Fruit fly (Drosophila melanogaster) whole organism, embryonic: Measurements from ENCODE around the gene orion.

Source experiments
- Aef1 ChIP-seq: fragments of 200-800 bp; sonication (Bioruptor generic); IDR thresholded peaks from 3 replicates; pipeline ENCODE4 v1.3.6; 2022; ENCODE audit warnings: missing biosample characterization, missing genetic modification characterization
- Atf-2 ChIP-seq: fragments of 200-800 bp; sonication (Bioruptor generic); optimal IDR thresholded peaks from 2 replicates; lab custom pipeline; 2016; ENCODE audit warnings: missing biosample characterization, missing genetic modification characterization
- CG10431 ChIP-seq: fragments of 200-800 bp; sonication (Bioruptor generic); optimal IDR thresholded peaks from 3 replicates; lab custom pipeline; 2018; ENCODE audit warnings: missing biosample characterization, mild to moderate bottlenecking, missing genetic modification characterization
- CG1233 ChIP-seq: fragments of 200-800 bp; sonication (Bioruptor generic); optimal IDR thresholded peaks from 4 replicates; lab custom pipeline; 2018; ENCODE audit warnings: missing biosample characterization, mild to moderate bottlenecking, missing genetic modification characterization
- CG14050 ChIP-seq: fragments of 200-800 bp; sonication (Bioruptor generic); IDR thresholded peaks from 3 replicates; pipeline ENCODE4 v1.3.6; 2022; ENCODE audit warnings: missing biosample characterization, missing genetic modification characterization
- CG14860 ChIP-seq: fragments of 200-800 bp; sonication (Bioruptor generic); IDR thresholded peaks from 3 replicates; pipeline ENCODE4 v1.3.6; 2022; ENCODE audit warnings: missing biosample characterization, missing genetic modification characterization; ENCODE audit not compliant: partially characterized antibody
- CG15601 ChIP-seq: fragments of 200-800 bp; sonication (Bioruptor generic); optimal IDR thresholded peaks from 3 replicates; lab custom pipeline; 2019; ENCODE audit warnings: missing biosample characterization, mild to moderate bottlenecking, missing genetic modification characterization, moderate library complexity
- CG1603 ChIP-seq: fragments of 200-800 bp; sonication (Bioruptor generic); optimal IDR thresholded peaks from 2 replicates; lab custom pipeline; 2019; ENCODE audit warnings: missing biosample characterization, mild to moderate bottlenecking, missing genetic modification characterization, moderate library complexity
- CG16779 ChIP-seq: fragments of 200-800 bp; sonication (Bioruptor generic); IDR thresholded peaks from 2 replicates; pipeline ENCODE4 v1.3.6; 2022; ENCODE audit warnings: missing biosample characterization, missing genetic modification characterization
- CG17568 ChIP-seq: fragments of 200-800 bp; sonication (Bioruptor generic); optimal IDR thresholded peaks from 2 replicates; lab custom pipeline; 2018; ENCODE audit warnings: missing biosample characterization, mild to moderate bottlenecking, missing genetic modification characterization, moderate library complexity
- CG2116 ChIP-seq: fragments of 200-800 bp; sonication (Bioruptor generic); optimal IDR thresholded peaks from 3 replicates; lab custom pipeline; 2018; ENCODE audit warnings: missing biosample characterization, mild to moderate bottlenecking, missing genetic modification characterization
- CG2875 ChIP-seq: fragments of 200-800 bp; sonication (Bioruptor generic); optimal IDR thresholded peaks from 2 replicates; lab custom pipeline; 2017; ENCODE audit warnings: missing biosample characterization, mild to moderate bottlenecking, missing genetic modification characterization, missing genetic modification reagents
- CG3065 ChIP-seq: fragments of 200-800 bp; sonication (Bioruptor generic); optimal IDR thresholded peaks from 2 replicates; lab custom pipeline; 2016; ENCODE audit warnings: missing biosample characterization, missing genetic modification characterization
- CG31224 ChIP-seq: fragments of 200-800 bp; sonication (Bioruptor generic); IDR thresholded peaks from 2 replicates; pipeline ENCODE4 v1.3.6; 2022; ENCODE audit warnings: missing biosample characterization, missing genetic modification characterization
- CG32532 ChIP-seq: fragments of 200-800 bp; sonication (Bioruptor generic); IDR thresholded peaks from 2 replicates; pipeline ENCODE4 v1.3.6; 2022; ENCODE audit warnings: missing biosample characterization, missing genetic modification characterization
- CG5180 ChIP-seq: fragments of 200-800 bp; sonication (Bioruptor generic); optimal IDR thresholded peaks from 3 replicates; lab custom pipeline; 2017; ENCODE audit warnings: missing biosample characterization, missing genetic modification characterization, mild to moderate bottlenecking, moderate library complexity, missing genetic modification reagents
- CG6254 ChIP-seq: fragments of 200-800 bp; sonication (Bioruptor generic); optimal IDR thresholded peaks from 3 replicates; lab custom pipeline; 2017; ENCODE audit warnings: mild to moderate bottlenecking, missing biosample characterization, missing genetic modification reagents, missing genetic modification characterization
- CG6272 ChIP-seq: fragments of 200-800 bp; sonication (Bioruptor generic); IDR thresholded peaks from 2 replicates; pipeline ENCODE4 v1.3.6; 2022; ENCODE audit warnings: missing biosample characterization, missing genetic modification characterization
- CG6765 ChIP-seq: fragments of 200-800 bp; sonication (Bioruptor generic); optimal IDR thresholded peaks from 3 replicates; lab custom pipeline; 2017; ENCODE audit warnings: missing biosample characterization, mild to moderate bottlenecking, missing genetic modification characterization
- CG7786 ChIP-seq: fragments of 200-800 bp; sonication (Bioruptor generic); optimal IDR thresholded peaks from 2 replicates; lab custom pipeline; 2016; ENCODE audit warnings: missing biosample characterization, missing genetic modification characterization
- CG9876 ChIP-seq: fragments of 200-800 bp; sonication (Bioruptor generic); optimal IDR thresholded peaks from 2 replicates; lab custom pipeline; 2016; ENCODE audit warnings: missing biosample characterization, missing genetic modification characterization
- Chrac-16 ChIP-seq: fragments of 200-800 bp; sonication (Bioruptor generic); optimal IDR thresholded peaks from 3 replicates; lab custom pipeline; 2016; ENCODE audit warnings: missing biosample characterization, missing genetic modification characterization
- D ChIP-seq, 2 experiments: fragments of 200-800 bp in 1 of 2; fragments of >200 bp in 1 of 2; sonication (Bioruptor generic) in 1 of 2; optimal IDR thresholded peaks; 2 replicates in 1 of 2; 3 replicates in 1 of 2; lab custom pipeline; 2017; ENCODE audit warnings: mild to moderate bottlenecking in 1 of 2, missing biosample characterization in 1 of 2, missing genetic modification characterization in 1 of 2, missing genetic modification reagents in 1 of 2
- Dad ChIP-seq: fragments of 200-800 bp; sonication (Bioruptor generic); optimal IDR thresholded peaks from 3 replicates; lab custom pipeline; 2016; ENCODE audit warnings: missing biosample characterization, missing genetic modification characterization
- Dll ChIP-seq: fragments of 200-800 bp; sonication (Bioruptor generic); IDR thresholded peaks from 4 replicates; pipeline ENCODE4 v1.3.6; 2022; ENCODE audit warnings: missing biosample characterization, missing genetic modification characterization; ENCODE audit not compliant: partially characterized antibody
- E2f1 ChIP-seq: fragments of 200-800 bp; sonication (Bioruptor generic); IDR thresholded peaks from 2 replicates; pipeline ENCODE4 v1.3.6; 2022; ENCODE audit warnings: missing biosample characterization, missing genetic modification characterization
- Fer3 ChIP-seq: fragments of 200-800 bp; sonication (Bioruptor generic); optimal IDR thresholded peaks from 2 replicates; lab custom pipeline; 2018; ENCODE audit warnings: missing biosample characterization, mild to moderate bottlenecking, missing genetic modification characterization, moderate library complexity
- HHEX ChIP-seq: fragments of 200-800 bp; sonication (Bioruptor generic); optimal IDR thresholded peaks from 3 replicates; lab custom pipeline; 2017; ENCODE audit warnings: missing biosample characterization, mild to moderate bottlenecking, missing genetic modification characterization, missing genetic modification reagents
- HLH4C ChIP-seq: fragments of 200-800 bp; sonication (Bioruptor generic); IDR thresholded peaks from 3 replicates; pipeline ENCODE4 v1.3.6; 2022; ENCODE audit warnings: missing biosample characterization, missing genetic modification characterization; ENCODE audit not compliant: partially characterized antibody
- Jarid2 ChIP-seq: fragments of 200-800 bp; sonication (Bioruptor generic); optimal IDR thresholded peaks from 3 replicates; lab custom pipeline; 2017; ENCODE audit warnings: mild to moderate bottlenecking, missing biosample characterization, missing genetic modification reagents, missing genetic modification characterization
- Lpt ChIP-seq: fragments of >200 bp; optimal IDR thresholded peaks from 2 replicates; lab custom pipeline; 2018; ENCODE audit warnings: missing biosample characterization, missing genetic modification characterization
- Meics ChIP-seq: fragments of 200-800 bp; sonication (Bioruptor generic); optimal IDR thresholded peaks from 2 replicates; lab custom pipeline; 2017; ENCODE audit warnings: missing biosample characterization, mild to moderate bottlenecking, missing genetic modification characterization
- Nf-YC ChIP-seq: fragments of 200-800 bp; optimal IDR thresholded peaks from 3 replicates; lab custom pipeline; 2019; ENCODE audit warnings: missing biosample characterization, mild to moderate bottlenecking, missing genetic modification characterization, moderate library complexity
- Rx ChIP-seq: fragments of 200-800 bp; sonication (Bioruptor generic); IDR thresholded peaks from 2 replicates; pipeline ENCODE4 v1.3.6; 2022; ENCODE audit warnings: missing biosample characterization, missing genetic modification characterization
- al ChIP-seq: fragments of 200-800 bp; sonication (Bioruptor generic); IDR thresholded peaks from 2 replicates; pipeline ENCODE4 v1.3.6; 2022; ENCODE audit warnings: missing biosample characterization, missing genetic modification characterization
- az2 ChIP-seq: fragments of 200-800 bp; sonication (Bioruptor generic); optimal IDR thresholded peaks from 3 replicates; lab custom pipeline; 2016; ENCODE audit warnings: missing biosample characterization, missing genetic modification characterization
- chinmo ChIP-seq: fragments of 200-800 bp; sonication (Bioruptor generic); IDR thresholded peaks from 4 replicates; pipeline ENCODE4 v1.3.6; 2022; ENCODE audit warnings: missing biosample characterization, missing genetic modification characterization; ENCODE audit not compliant: partially characterized antibody
- exex ChIP-seq: fragments of 200-800 bp; sonication (Bioruptor generic); optimal IDR thresholded peaks from 4 replicates; lab custom pipeline; 2018; ENCODE audit warnings: missing biosample characterization, mild to moderate bottlenecking, missing genetic modification characterization, moderate library complexity
- gcm2 ChIP-seq: fragments of 200-800 bp; sonication (Bioruptor generic); optimal IDR thresholded peaks from 2 replicates; lab custom pipeline; 2016; ENCODE audit warnings: missing biosample characterization, missing genetic modification characterization
- grn ChIP-seq: fragments of 200-800 bp; sonication (Bioruptor generic); optimal IDR thresholded peaks from 3 replicates; lab custom pipeline; 2017; ENCODE audit warnings: missing biosample characterization, missing genetic modification characterization
- lola ChIP-seq, 3 experiments: fragments of >200 bp in 2 of 3; fragments of 200-800 bp in 1 of 3; sonication (Bioruptor generic) in 1 of 3; optimal IDR thresholded peaks; 2 replicates each; lab custom pipeline; 2017 to 2019; ENCODE audit warnings: missing biosample characterization in 3 of 3, missing genetic modification characterization in 3 of 3, mild to moderate bottlenecking in 1 of 3, moderate library complexity in 1 of 3
- maf-S ChIP-seq: fragments of 200-800 bp; sonication (Bioruptor generic); optimal IDR thresholded peaks from 2 replicates; lab custom pipeline; 2016; ENCODE audit warnings: missing biosample characterization, missing genetic modification characterization
- mam ChIP-seq: fragments of 200-800 bp; sonication (Bioruptor generic); optimal IDR thresholded peaks from 3 replicates; lab custom pipeline; 2016; ENCODE audit warnings: missing biosample characterization, missing genetic modification characterization
- onecut ChIP-seq: fragments of 200-800 bp; sonication (Bioruptor generic); IDR thresholded peaks from 2 replicates; pipeline ENCODE4 v1.3.6; 2022; ENCODE audit warnings: missing biosample characterization, missing genetic modification characterization
- pb ChIP-seq: fragments of 200-800 bp; sonication (Bioruptor generic); optimal IDR thresholded peaks from 3 replicates; lab custom pipeline; 2016; ENCODE audit warnings: missing biosample characterization, missing genetic modification characterization
- pfk ChIP-seq: fragments of 200-800 bp; sonication (Bioruptor generic); optimal IDR thresholded peaks from 2 replicates; lab custom pipeline; 2018; ENCODE audit warnings: missing biosample characterization, mild to moderate bottlenecking, missing genetic modification characterization, moderate library complexity
- scrt ChIP-seq: fragments of 200-800 bp; sonication (Bioruptor generic); optimal IDR thresholded peaks from 2 replicates; lab custom pipeline; 2018; ENCODE audit warnings: missing biosample characterization, mild to moderate bottlenecking, missing genetic modification characterization, moderate library complexity
- tna ChIP-seq: fragments of 200-800 bp; sonication (Bioruptor generic); IDR thresholded peaks from 2 replicates; pipeline ENCODE4 v1.3.6; 2022; ENCODE audit warnings: missing biosample characterization, missing genetic modification characterization; ENCODE audit not compliant: partially characterized antibody
- toy ChIP-seq: fragments of 200-800 bp; sonication (Bioruptor generic); IDR thresholded peaks from 2 replicates; pipeline ENCODE4 v1.3.6; 2022; ENCODE audit warnings: missing biosample characterization, missing genetic modification characterization
- twi ChIP-seq: fragments of 200-800 bp; optimal IDR thresholded peaks from 2 replicates; lab custom pipeline; 2019; ENCODE audit warnings: missing biosample characterization, mild to moderate bottlenecking, missing genetic modification characterization, moderate library complexity

orion gene

DNA sequence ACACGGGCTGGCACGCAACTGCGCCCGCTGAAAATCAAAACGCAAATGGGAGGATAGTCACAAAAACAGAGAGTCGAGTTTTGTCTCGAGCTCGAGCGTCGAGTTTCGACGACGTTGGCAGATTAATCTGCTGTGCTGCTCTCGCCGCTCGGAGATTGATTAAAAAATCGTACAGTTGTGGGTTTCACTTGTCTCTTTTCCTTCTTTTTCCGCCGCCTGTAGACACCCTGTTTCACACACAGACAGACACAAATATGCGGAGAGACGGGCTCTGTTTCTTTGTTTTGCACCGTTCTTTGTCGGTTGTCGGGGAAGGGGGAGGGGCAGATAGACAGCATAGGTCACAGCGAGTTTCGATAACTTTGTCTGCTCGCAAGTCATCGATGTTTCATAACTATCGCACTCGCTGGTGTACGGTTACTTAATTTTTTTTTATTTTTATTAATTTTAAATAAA is at the start of gene orion (continued):
- TF ChIP-seq CG6254 (GFP tag; lab: Kevin White, UChicago): peak; percentile 98
- no peak for TF ChIP-seq CG31224 (GFP tag; lab: Robert Waterston, UW)
- no peak for TF ChIP-seq mam
- TF ChIP-seq HHEX (GFP tag; lab: Kevin White, UChicago): peak; percentile 30
- no peak for TF ChIP-seq toy (GFP tag; lab: Robert Waterston, UW)
- TF ChIP-seq Jarid2 (GFP tag; lab: Kevin White, UChicago): no peak
- no peak for TF ChIP-seq CG1233 (GFP tag; lab: Kevin White, UChicago)
- no peak for TF ChIP-seq grn (GFP tag; lab: Kevin White, UChicago)
- no peak for TF ChIP-seq Chrac-16
- TF ChIP-seq tna (GFP tag; lab: Robert Waterston, UW): peak; percentile 75
- TF ChIP-seq pb (GFP tag; lab: Kevin White, UChicago): no peak
- no peak for TF ChIP-seq CG16779
- peak; percentile 31; the same call in 1 of the 2 replicates for TF ChIP-seq CG32532 (GFP tag; lab: Robert Waterston, UW)
- TF ChIP-seq Dad: no peak
- TF ChIP-seq CG6765 (GFP tag; lab: Kevin White, UChicago): no peak
- TF ChIP-seq CG5180 (GFP tag; lab: Kevin White, UChicago): no peak
- TF ChIP-seq CG6272 (GFP tag; lab: Robert Waterston, UW): no peak
- peak; percentile 45 for TF ChIP-seq onecut (GFP tag; lab: Robert Waterston, UW)
- no peak for TF ChIP-seq lola (GFP tag; optimal IDR thresholded peaks at IDR 0.05; lab: Kevin White, UChicago)
- TF ChIP-seq az2 (GFP tag; lab: Kevin White, UChicago): peak; percentile 3
- TF ChIP-seq E2f1 (GFP tag; lab: Robert Waterston, UW): no peak
- no peak for TF ChIP-seq CG7786 (GFP tag; lab: Kevin White, UChicago)
- TF ChIP-seq exex (tag; lab: Kevin White, UChicago): no peak
- TF ChIP-seq Nf-YC (tag; lab: Kevin White, UChicago): no peak
- no peak for TF ChIP-seq scrt (GFP tag; lab: Kevin White, UChicago)
- no peak for TF ChIP-seq Meics (GFP tag; lab: Kevin White, UChicago)
- no peak for TF ChIP-seq twi (tag; lab: Kevin White, UChicago)
- no peak for TF ChIP-seq CG14050 (GFP tag; lab: Robert Waterston, UW)
- no peak for TF ChIP-seq gcm2 (GFP tag; lab: Kevin White, UChicago)
- no peak for TF ChIP-seq Rx (GFP tag; lab: Robert Waterston, UW)
- no peak for TF ChIP-seq CG3065 (GFP tag; lab: Kevin White, UChicago)
- no peak for TF ChIP-seq Aef1 (GFP tag; lab: Robert Waterston, UW)
- no peak for TF ChIP-seq D (optimal IDR thresholded peaks at IDR 0.05; lab: Kevin White, UChicago)
- peak; percentile 9 for TF ChIP-seq D (GFP tag; optimal IDR thresholded peaks at IDR 0.05; lab: Kevin White, UChicago)
- no peak for TF ChIP-seq CG17568 (GFP tag; lab: Kevin White, UChicago)
- no peak for TF ChIP-seq CG9876 (GFP tag; lab: Kevin White, UChicago)
- TF ChIP-seq Fer3 (tag; lab: Kevin White, UChicago): no peak
- no peak for TF ChIP-seq Atf-2 (GFP tag; lab: Kevin White, UChicago)
- no peak for TF ChIP-seq maf-S (GFP tag; lab: Kevin White, UChicago)
- peak; percentile 73 for TF ChIP-seq CG14860 (GFP tag; lab: Robert Waterston, UW)
- TF ChIP-seq CG15601 (tag; lab: Kevin White, UChicago): no peak
- peak; percentile 90 for TF ChIP-seq chinmo (GFP tag; lab: Robert Waterston, UW)
- no peak for TF ChIP-seq Lpt
- no peak for TF ChIP-seq al (GFP tag; lab: Robert Waterston, UW)
- peak; percentile 56 for TF ChIP-seq pfk (GFP tag; lab: Kevin White, UChicago)
- peak; percentile 9 for TF ChIP-seq CG2875
- peak; percentile 87 for TF ChIP-seq Dll (GFP tag; lab: Robert Waterston, UW)
- no peak for TF ChIP-seq CG1603 (tag; lab: Kevin White, UChicago)
- peak; percentile 72 for TF ChIP-seq HLH4C (GFP tag; lab: Robert Waterston, UW)
- peak; percentile 0 for TF ChIP-seq CG10431 (GFP tag; lab: Kevin White, UChicago)
- TF ChIP-seq CG2116 (GFP tag; lab: Kevin White, UChicago): peak; percentile 42
